Worm (Caenorhabditis elegans) whole organism, L2 larva: ENCODE measurements around the gene F10G7.12.

Source experiments
- snpc-4 ChIP-seq: fragments of 150-350 bp; optimal IDR thresholded peaks from 2 replicates; lab custom pipeline; 2014; ENCODE audit warnings: missing biosample characterization, missing genetic modification characterization
- zag-1 ChIP-seq: fragments of 150-350 bp; optimal IDR thresholded peaks from 2 replicates; lab custom pipeline; 2014; ENCODE audit warnings: missing biosample characterization, missing genetic modification characterization
- ztf-4 ChIP-seq: fragments of 150-350 bp; optimal IDR thresholded peaks from 2 replicates; lab custom pipeline; 2014; ENCODE audit warnings: missing biosample characterization, missing genetic modification characterization

DNA sequence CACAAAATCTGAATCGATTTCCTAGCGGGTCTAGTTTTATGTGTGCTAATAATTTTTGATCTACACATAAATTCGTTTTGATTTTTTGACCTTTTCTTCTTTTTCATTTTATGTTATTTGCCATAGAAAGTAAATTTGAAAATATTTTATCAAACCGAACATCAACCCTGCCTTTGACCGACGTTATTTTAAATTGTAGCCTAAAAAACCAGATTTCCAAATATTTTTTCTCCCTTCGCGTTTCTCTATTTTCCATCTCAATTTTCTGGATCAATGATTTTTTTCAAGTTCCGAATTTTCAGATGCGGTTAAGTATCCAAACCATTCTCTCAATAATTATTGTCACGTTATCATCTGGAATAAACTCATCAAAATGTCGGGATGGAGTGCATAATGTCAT is 11.7 kb upstream of the F10G7.12 start, which contains the start of gene T05A7.1:
- no peak for TF ChIP-seq ztf-4 (tag; lab: Kevin White, UChicago)
- no peak for TF ChIP-seq zag-1
- no peak for TF ChIP-seq snpc-4
